Fruit fly (Drosophila melanogaster) whole organism, embryonic: Measurements from ENCODE around the gene CG5235.

Experiments
- Adf1 ChIP-seq: fragments of 200-800 bp; sonication (Bioruptor generic); IDR thresholded peaks from 2 replicates; pipeline ENCODE4 v1.3.6; 2022; ENCODE audit warnings: missing biosample characterization, missing genetic modification characterization
- Bgb ChIP-seq: fragments of 200-800 bp; sonication (Bioruptor generic); IDR thresholded peaks from 2 replicates; pipeline ENCODE4 v1.3.6; 2022; ENCODE audit warnings: missing biosample characterization, missing genetic modification characterization; ENCODE audit not compliant: partially characterized antibody
- CG10979 ChIP-seq: fragments of 200-800 bp; sonication (Bioruptor generic); optimal IDR thresholded peaks from 2 replicates; lab custom pipeline; 2018; ENCODE audit warnings: missing biosample characterization, mild to moderate bottlenecking, missing genetic modification characterization, moderate library complexity
- CG12659 ChIP-seq: fragments of 200-800 bp; sonication (Bioruptor generic); optimal IDR thresholded peaks from 3 replicates; lab custom pipeline; 2017; ENCODE audit warnings: mild to moderate bottlenecking, missing biosample characterization, missing genetic modification reagents, missing genetic modification characterization
- CG14050 ChIP-seq: fragments of 200-800 bp; sonication (Bioruptor generic); IDR thresholded peaks from 3 replicates; pipeline ENCODE4 v1.3.6; 2022; ENCODE audit warnings: missing biosample characterization, missing genetic modification characterization
- CG15073 ChIP-seq: fragments of 200-800 bp; sonication (Bioruptor generic); optimal IDR thresholded peaks from 2 replicates; lab custom pipeline; 2016; ENCODE audit warnings: missing biosample characterization, missing genetic modification characterization
- CG1792 ChIP-seq: fragments of 200-800 bp; sonication (Bioruptor generic); optimal IDR thresholded peaks from 2 replicates; lab custom pipeline; 2016; ENCODE audit warnings: missing biosample characterization, missing genetic modification characterization
- CG8089 ChIP-seq: fragments of 200-800 bp; sonication (Bioruptor generic); optimal IDR thresholded peaks from 3 replicates; lab custom pipeline; 2016; ENCODE audit warnings: missing biosample characterization, missing genetic modification characterization
- CG8290 ChIP-seq, 3 experiments: fragments of 200-800 bp; sonication (Bioruptor generic); optimal IDR thresholded peaks; 2 replicates each; lab custom pipeline; 2016 to 2019; ENCODE audit warnings: missing biosample characterization in 3 of 3, missing genetic modification characterization in 3 of 3, mild to moderate bottlenecking in 2 of 3, moderate library complexity in 1 of 3
- CG8924 ChIP-seq: fragments of 200-800 bp; optimal IDR thresholded peaks from 3 replicates; lab custom pipeline; 2019; ENCODE audit warnings: missing biosample characterization, mild to moderate bottlenecking, missing genetic modification characterization, moderate library complexity
- CG8944 ChIP-seq: fragments of 200-800 bp; sonication (Bioruptor generic); optimal IDR thresholded peaks from 3 replicates; lab custom pipeline; 2016; ENCODE audit warnings: missing biosample characterization, missing genetic modification characterization
- CG9215 ChIP-seq: fragments of 200-800 bp; sonication (Bioruptor generic); IDR thresholded peaks from 2 replicates; pipeline ENCODE4 v1.3.6; 2022; ENCODE audit warnings: missing biosample characterization, missing genetic modification characterization
- Camta ChIP-seq: fragments of 200-800 bp; sonication (Bioruptor generic); optimal IDR thresholded peaks from 2 replicates; lab custom pipeline; 2016; ENCODE audit warnings: missing biosample characterization, missing genetic modification characterization
- Doc2 ChIP-seq: fragments of 200-800 bp; sonication (Bioruptor generic); IDR thresholded peaks from 2 replicates; pipeline ENCODE4 v1.3.6; 2022; ENCODE audit warnings: missing biosample characterization, missing genetic modification characterization
- ERR ChIP-seq: fragments of 200-800 bp; sonication (Bioruptor generic); optimal IDR thresholded peaks from 2 replicates; lab custom pipeline; 2016; ENCODE audit warnings: missing biosample characterization, missing genetic modification characterization
- H15 ChIP-seq: fragments of 200-800 bp; sonication (Bioruptor generic); IDR thresholded peaks from 3 replicates; pipeline ENCODE4 v1.3.6; 2022; ENCODE audit warnings: missing biosample characterization, missing genetic modification characterization
- HLH4C ChIP-seq: fragments of 200-800 bp; sonication (Bioruptor generic); IDR thresholded peaks from 3 replicates; pipeline ENCODE4 v1.3.6; 2022; ENCODE audit warnings: missing biosample characterization, missing genetic modification characterization; ENCODE audit not compliant: partially characterized antibody
- Nf-YC ChIP-seq: fragments of 200-800 bp; optimal IDR thresholded peaks from 3 replicates; lab custom pipeline; 2019; ENCODE audit warnings: missing biosample characterization, mild to moderate bottlenecking, missing genetic modification characterization, moderate library complexity
- al ChIP-seq: fragments of 200-800 bp; sonication (Bioruptor generic); IDR thresholded peaks from 2 replicates; pipeline ENCODE4 v1.3.6; 2022; ENCODE audit warnings: missing biosample characterization, missing genetic modification characterization
- amos ChIP-seq: fragments of 200-800 bp; sonication (Bioruptor generic); IDR thresholded peaks from 2 replicates; pipeline ENCODE4 v1.3.6; 2022; ENCODE audit warnings: missing biosample characterization, missing genetic modification characterization; ENCODE audit not compliant: partially characterized antibody
- az2 ChIP-seq: fragments of 200-800 bp; sonication (Bioruptor generic); optimal IDR thresholded peaks from 3 replicates; lab custom pipeline; 2016; ENCODE audit warnings: missing biosample characterization, missing genetic modification characterization
- br ChIP-seq: fragments of >200 bp; optimal IDR thresholded peaks from 2 replicates; lab custom pipeline; 2017
- caup ChIP-seq: fragments of 200-800 bp; sonication (Bioruptor generic); optimal IDR thresholded peaks from 3 replicates; lab custom pipeline; 2017; ENCODE audit warnings: missing biosample characterization, mild to moderate bottlenecking, missing genetic modification characterization, moderate library complexity; ENCODE audit not compliant: severe bottlenecking
- chn ChIP-seq: fragments of 200-800 bp; sonication (Bioruptor generic); optimal IDR thresholded peaks from 2 replicates; lab custom pipeline; 2016; ENCODE audit warnings: missing biosample characterization, missing genetic modification characterization
- cwo ChIP-seq: fragments of 200-800 bp; sonication (Bioruptor generic); optimal IDR thresholded peaks from 3 replicates; lab custom pipeline; 2017; ENCODE audit warnings: missing biosample characterization, missing genetic modification characterization, mild to moderate bottlenecking, moderate library complexity, missing genetic modification reagents
- dimm ChIP-seq: fragments of 200-800 bp; sonication (Bioruptor generic); IDR thresholded peaks from 2 replicates; pipeline ENCODE4 v1.3.6; 2022; ENCODE audit warnings: missing biosample characterization, missing genetic modification characterization
- grn ChIP-seq: fragments of 200-800 bp; sonication (Bioruptor generic); optimal IDR thresholded peaks from 3 replicates; lab custom pipeline; 2017; ENCODE audit warnings: missing biosample characterization, missing genetic modification characterization
- gt ChIP-seq: fragments of 200-800 bp; sonication (Bioruptor generic); IDR thresholded peaks from 2 replicates; pipeline ENCODE4 v1.3.6; 2022; ENCODE audit warnings: missing biosample characterization, missing genetic modification characterization
- otp ChIP-seq: fragments of 200-800 bp; sonication (Bioruptor generic); IDR thresholded peaks from 3 replicates; pipeline ENCODE4, ENCODE4 v1.3.6; 2022; ENCODE audit warnings: missing biosample characterization, missing genetic modification characterization
- pita ChIP-seq: fragments of 200-800 bp; sonication (Bioruptor generic); optimal IDR thresholded peaks from 2 replicates; lab custom pipeline; 2017; ENCODE audit warnings: missing biosample characterization, mild to moderate bottlenecking, missing genetic modification characterization
- slou ChIP-seq: fragments of 200-800 bp; sonication (Bioruptor generic); optimal IDR thresholded peaks from 3 replicates; lab custom pipeline; 2016; ENCODE audit warnings: missing biosample characterization, missing genetic modification characterization
- toy ChIP-seq: fragments of 200-800 bp; sonication (Bioruptor generic); IDR thresholded peaks from 2 replicates; pipeline ENCODE4 v1.3.6; 2022; ENCODE audit warnings: missing biosample characterization, missing genetic modification characterization

CG5235 gene

dm6 chr3L:16037690-16038332 lies 52.4 kb downstream of the CG5235 start (continued):
- TF ChIP-seq HLH4C (GFP tag; lab: Robert Waterston, UW): no peak
- TF ChIP-seq CG14050 (GFP tag; lab: Robert Waterston, UW): no peak
- TF ChIP-seq Bgb (GFP tag; lab: Robert Waterston, UW): peak; percentile 19; the same call in 1 of the 2 replicates
- no peak for TF ChIP-seq br
- no peak for TF ChIP-seq CG10979 (tag; lab: Kevin White, UChicago)
- TF ChIP-seq CG15073 (GFP tag; lab: Kevin White, UChicago): no peak
- no peak for TF ChIP-seq CG8089 (GFP tag; lab: Kevin White, UChicago)
- no peak for TF ChIP-seq CG8944 (GFP tag; lab: Kevin White, UChicago)
- TF ChIP-seq otp (GFP tag; lab: Robert Waterston, UW): no peak
- TF ChIP-seq toy: no peak
- TF ChIP-seq pita: no peak
- TF ChIP-seq CG9215 (GFP tag; lab: Robert Waterston, UW): no peak
- no peak for TF ChIP-seq dimm (GFP tag; lab: Robert Waterston, UW)
- TF ChIP-seq grn: no peak
- TF ChIP-seq H15: no peak
- TF ChIP-seq Camta: no peak
- no peak for TF ChIP-seq gt (GFP tag; lab: Robert Waterston, UW)
- TF ChIP-seq Doc2 (GFP tag; lab: Robert Waterston, UW): no peak
- TF ChIP-seq cwo (GFP tag; lab: Kevin White, UChicago): no peak
- TF ChIP-seq ERR (GFP tag; lab: Kevin White, UChicago): no peak
- no peak for TF ChIP-seq az2 (GFP tag; lab: Kevin White, UChicago)
- TF ChIP-seq CG1792: no peak
- TF ChIP-seq caup: no peak
- no peak for TF ChIP-seq CG8290 (GFP tag; optimal IDR thresholded peaks at IDR 0.05; lab: Kevin White, UChicago)
- TF ChIP-seq CG8290 (tag; optimal IDR thresholded peaks at IDR 0.05; lab: Kevin White, UChicago): no peak
- TF ChIP-seq slou: no peak
- TF ChIP-seq al (GFP tag; lab: Robert Waterston, UW): no peak
- no peak for TF ChIP-seq CG12659 (GFP tag; lab: Kevin White, UChicago)
- TF ChIP-seq Adf1 (GFP tag; lab: Robert Waterston, UW): no peak
- TF ChIP-seq chn (GFP tag; lab: Kevin White, UChicago): no peak
- TF ChIP-seq amos: no peak
- no peak for TF ChIP-seq Nf-YC (tag; lab: Kevin White, UChicago)
- TF ChIP-seq CG8924 (tag; lab: Kevin White, UChicago): no peak
